Fruit fly (Drosophila melanogaster) whole organism, embryonic: ENCODE measurements around the gene dar1.

ENCODE experiments used
- ATbp ChIP-seq: fragments of 200-800 bp; sonication (Bioruptor generic); optimal IDR thresholded peaks from 2 replicates; lab custom pipeline; 2017; ENCODE audit warnings: missing biosample characterization, mild to moderate bottlenecking, missing genetic modification characterization, missing genetic modification reagents
- Atf-2 ChIP-seq: fragments of 200-800 bp; sonication (Bioruptor generic); optimal IDR thresholded peaks from 2 replicates; lab custom pipeline; 2016; ENCODE audit warnings: missing biosample characterization, missing genetic modification characterization
- Atf6 ChIP-seq: fragments of 200-800 bp; sonication (Bioruptor generic); IDR thresholded peaks from 2 replicates; pipeline ENCODE4 v1.3.6; 2022; ENCODE audit warnings: missing biosample characterization, missing genetic modification characterization
- CG1024 ChIP-seq: fragments of 200-800 bp; sonication (Bioruptor generic); IDR thresholded peaks from 2 replicates; pipeline ENCODE4 v1.3.6; 2022; ENCODE audit warnings: missing biosample characterization, missing genetic modification characterization
- CG14014 ChIP-seq: fragments of 200-800 bp; sonication (Bioruptor generic); IDR thresholded peaks from 2 replicates; pipeline ENCODE4 v1.3.6; 2022; ENCODE audit warnings: missing biosample characterization, missing genetic modification characterization
- CG14965 ChIP-seq: fragments of 200-800 bp; sonication (Bioruptor generic); optimal IDR thresholded peaks from 2 replicates; lab custom pipeline; 2016; ENCODE audit warnings: missing biosample characterization, missing genetic modification characterization, borderline replicate concordance
- CG15696 ChIP-seq: fragments of 200-800 bp; sonication (Bioruptor generic); optimal IDR thresholded peaks from 2 replicates; lab custom pipeline; 2019; ENCODE audit warnings: missing biosample characterization, mild to moderate bottlenecking, missing genetic modification characterization, moderate library complexity
- CG16813 ChIP-seq: fragments of 200-800 bp; sonication (Bioruptor generic); IDR thresholded peaks from 3 replicates; pipeline ENCODE4 v1.3.6; 2022; ENCODE audit warnings: missing biosample characterization, missing genetic modification characterization; ENCODE audit not compliant: partially characterized antibody
- CG16863 ChIP-seq: fragments of 200-800 bp; sonication (Bioruptor generic); optimal IDR thresholded peaks from 3 replicates; lab custom pipeline; 2016; ENCODE audit warnings: missing biosample characterization, missing genetic modification characterization
- CG17359 ChIP-seq: fragments of 200-800 bp; sonication (Bioruptor generic); optimal IDR thresholded peaks from 3 replicates; lab custom pipeline; 2018; ENCODE audit warnings: missing biosample characterization, mild to moderate bottlenecking, missing genetic modification characterization, moderate library complexity
- CG17802 ChIP-seq: fragments of 200-800 bp; sonication (Bioruptor generic); optimal IDR thresholded peaks from 2 replicates; lab custom pipeline; 2018; ENCODE audit warnings: missing biosample characterization, mild to moderate bottlenecking, missing genetic modification characterization, moderate library complexity
- CG18011 ChIP-seq: fragments of 200-800 bp; sonication (Bioruptor generic); optimal IDR thresholded peaks from 2 replicates; lab custom pipeline; 2017; ENCODE audit warnings: missing biosample characterization, missing genetic modification characterization, mild to moderate bottlenecking, moderate library complexity, missing genotype
- CG18764 ChIP-seq: fragments of 200-800 bp; sonication (Bioruptor generic); optimal IDR thresholded peaks from 3 replicates; lab custom pipeline; 2016; ENCODE audit warnings: missing biosample characterization, missing genetic modification characterization
- CG3065 ChIP-seq: fragments of 200-800 bp; sonication (Bioruptor generic); optimal IDR thresholded peaks from 2 replicates; lab custom pipeline; 2016; ENCODE audit warnings: missing biosample characterization, missing genetic modification characterization
- CG3163 ChIP-seq: fragments of 200-800 bp; sonication (Bioruptor generic); optimal IDR thresholded peaks from 3 replicates; lab custom pipeline; 2016; ENCODE audit warnings: missing biosample characterization, missing genetic modification characterization
- CG4282 ChIP-seq: fragments of 200-800 bp; sonication (Bioruptor generic); optimal IDR thresholded peaks from 2 replicates; lab custom pipeline; 2016; ENCODE audit warnings: missing biosample characterization, missing genetic modification characterization
- CG6272 ChIP-seq: fragments of 200-800 bp; sonication (Bioruptor generic); IDR thresholded peaks from 2 replicates; pipeline ENCODE4 v1.3.6; 2022; ENCODE audit warnings: missing biosample characterization, missing genetic modification characterization
- CG6683 ChIP-seq: fragments of 200-800 bp; sonication (Bioruptor generic); optimal IDR thresholded peaks from 2 replicates; lab custom pipeline; 2017; ENCODE audit warnings: missing biosample characterization, mild to moderate bottlenecking, missing genetic modification characterization, missing genetic modification reagents
- CG8281 ChIP-seq: fragments of 200-800 bp; sonication (Bioruptor generic); optimal IDR thresholded peaks from 2 replicates; lab custom pipeline; 2018; ENCODE audit warnings: missing biosample characterization, mild to moderate bottlenecking, missing genetic modification characterization, moderate library complexity
- CG8290 ChIP-seq, 3 experiments: fragments of 200-800 bp; sonication (Bioruptor generic); optimal IDR thresholded peaks; 2 replicates each; lab custom pipeline; 2016 to 2019; ENCODE audit warnings: missing biosample characterization in 3 of 3, missing genetic modification characterization in 3 of 3, mild to moderate bottlenecking in 2 of 3, moderate library complexity in 1 of 3
- CoRest ChIP-seq: fragments of 200-800 bp; sonication (Bioruptor generic); optimal IDR thresholded peaks from 3 replicates; lab custom pipeline; 2018; ENCODE audit warnings: missing biosample characterization, mild to moderate bottlenecking, missing genetic modification characterization, moderate library complexity
- Ets65A ChIP-seq: fragments of 200-800 bp; sonication (Bioruptor generic); peaks from one replicate; lab custom pipeline; 2016; ENCODE audit warnings: missing biosample characterization, missing genetic modification characterization
- Gug ChIP-seq: fragments of 200-800 bp; sonication (Bioruptor generic); IDR thresholded peaks from 4 replicates; pipeline ENCODE4 v1.3.6; 2022; ENCODE audit warnings: missing biosample characterization, missing genetic modification characterization
- Hey ChIP-seq: fragments of 200-800 bp; sonication (Bioruptor generic); optimal IDR thresholded peaks from 3 replicates; lab custom pipeline; 2018; ENCODE audit warnings: missing biosample characterization, mild to moderate bottlenecking, missing genetic modification characterization
- MTF-1 ChIP-seq: fragments of 200-800 bp; sonication (Bioruptor generic); optimal IDR thresholded peaks from 2 replicates; lab custom pipeline; 2018; ENCODE audit warnings: missing biosample characterization, mild to moderate bottlenecking, missing genetic modification characterization, borderline replicate concordance
- Optix ChIP-seq: fragments of 200-800 bp; sonication (Bioruptor generic); IDR thresholded peaks from 3 replicates; pipeline ENCODE4 v1.3.6; 2022; ENCODE audit warnings: missing biosample characterization, missing genetic modification characterization
- Scr ChIP-seq: fragments of 200-800 bp; sonication (Bioruptor generic); IDR thresholded peaks from 2 replicates; pipeline ENCODE4 v1.3.6; 2022; ENCODE audit warnings: missing biosample characterization, missing genetic modification characterization; ENCODE audit not compliant: partially characterized antibody
- Tbp ChIP-seq: fragments of >200 bp; optimal IDR thresholded peaks from 2 replicates; lab custom pipeline; 2018; ENCODE audit warnings: missing biosample characterization, missing genetic modification characterization
- Xbp1 ChIP-seq: fragments of 200-800 bp; sonication (Bioruptor generic); optimal IDR thresholded peaks from 3 replicates; lab custom pipeline; 2016; ENCODE audit warnings: missing biosample characterization, mild to moderate bottlenecking, missing genetic modification characterization
- amos ChIP-seq: fragments of 200-800 bp; sonication (Bioruptor generic); IDR thresholded peaks from 2 replicates; pipeline ENCODE4 v1.3.6; 2022; ENCODE audit warnings: missing biosample characterization, missing genetic modification characterization; ENCODE audit not compliant: partially characterized antibody
- bbx ChIP-seq: fragments of 200-800 bp; sonication (Bioruptor generic); IDR thresholded peaks from 2 replicates; pipeline ENCODE4 v1.3.6; 2022; ENCODE audit warnings: missing biosample characterization, missing genetic modification characterization; ENCODE audit not compliant: partially characterized antibody
- bsh ChIP-seq, 2 experiments: fragments of 200-800 bp; sonication (Bioruptor generic); optimal IDR thresholded peaks; 2 replicates each; lab custom pipeline; 2017 to 2018; ENCODE audit warnings: mild to moderate bottlenecking in 2 of 2, missing biosample characterization in 2 of 2, missing genetic modification characterization in 2 of 2, moderate library complexity in 1 of 2
- corto ChIP-seq: fragments of 200-800 bp; sonication (Bioruptor generic); optimal IDR thresholded peaks from 2 replicates; lab custom pipeline; 2016; ENCODE audit warnings: missing biosample characterization, mild to moderate bottlenecking, missing genetic modification characterization, moderate library complexity
- dmrt11E ChIP-seq: fragments of 200-800 bp; sonication (Bioruptor generic); optimal IDR thresholded peaks from 3 replicates; lab custom pipeline; 2018; ENCODE audit warnings: missing biosample characterization, mild to moderate bottlenecking, missing genetic modification characterization, moderate library complexity
- exex ChIP-seq: fragments of 200-800 bp; sonication (Bioruptor generic); optimal IDR thresholded peaks from 4 replicates; lab custom pipeline; 2018; ENCODE audit warnings: missing biosample characterization, mild to moderate bottlenecking, missing genetic modification characterization, moderate library complexity
- gt ChIP-seq: fragments of 200-800 bp; sonication (Bioruptor generic); IDR thresholded peaks from 2 replicates; pipeline ENCODE4 v1.3.6; 2022; ENCODE audit warnings: missing biosample characterization, missing genetic modification characterization
- hbn ChIP-seq: fragments of 200-800 bp; sonication (Bioruptor generic); IDR thresholded peaks from 2 replicates; pipeline ENCODE4 v1.3.6; 2022; ENCODE audit warnings: missing biosample characterization, missing genetic modification characterization; ENCODE audit not compliant: partially characterized antibody
- lmd ChIP-seq: fragments of 200-800 bp; sonication (Bioruptor generic); IDR thresholded peaks from 2 replicates; pipeline ENCODE4 v1.3.6; 2022; ENCODE audit warnings: missing biosample characterization, missing genetic modification characterization
- peb ChIP-seq: fragments of 200-800 bp; sonication (Bioruptor generic); IDR thresholded peaks from 2 replicates; pipeline ENCODE4 v1.3.6; 2022; ENCODE audit warnings: missing biosample characterization, missing genetic modification characterization
- pita ChIP-seq: fragments of 200-800 bp; sonication (Bioruptor generic); optimal IDR thresholded peaks from 2 replicates; lab custom pipeline; 2017; ENCODE audit warnings: missing biosample characterization, mild to moderate bottlenecking, missing genetic modification characterization
- pros ChIP-seq: fragments of 200-800 bp; sonication (Bioruptor generic); optimal IDR thresholded peaks from 3 replicates; lab custom pipeline; 2019; ENCODE audit warnings: missing biosample characterization, mild to moderate bottlenecking, missing genetic modification characterization, moderate library complexity
- pum ChIP-seq: fragments of 200-800 bp; sonication (Bioruptor generic); optimal IDR thresholded peaks from 2 replicates; lab custom pipeline; 2016; ENCODE audit warnings: missing biosample characterization, missing genetic modification characterization
- repo ChIP-seq: fragments of 200-800 bp; sonication (Bioruptor generic); optimal IDR thresholded peaks from 2 replicates; lab custom pipeline; 2016; ENCODE audit warnings: missing biosample characterization, missing genetic modification characterization
- slbo ChIP-seq: fragments of 200-800 bp; sonication (Bioruptor generic); IDR thresholded peaks from 2 replicates; pipeline ENCODE4 v1.3.6; 2022; ENCODE audit warnings: missing biosample characterization, missing genetic modification characterization
- slou ChIP-seq: fragments of 200-800 bp; sonication (Bioruptor generic); optimal IDR thresholded peaks from 3 replicates; lab custom pipeline; 2016; ENCODE audit warnings: missing biosample characterization, missing genetic modification characterization
- stc ChIP-seq: fragments of 200-800 bp; sonication (Bioruptor generic); IDR thresholded peaks from 2 replicates; pipeline ENCODE4 v1.3.6; 2022; ENCODE audit warnings: missing biosample characterization, missing genetic modification characterization
- tna ChIP-seq: fragments of 200-800 bp; sonication (Bioruptor generic); IDR thresholded peaks from 2 replicates; pipeline ENCODE4 v1.3.6; 2022; ENCODE audit warnings: missing biosample characterization, missing genetic modification characterization; ENCODE audit not compliant: partially characterized antibody
- trem ChIP-seq: fragments of 200-800 bp; optimal IDR thresholded peaks from 3 replicates; lab custom pipeline; 2019; ENCODE audit warnings: missing biosample characterization, mild to moderate bottlenecking, missing genetic modification characterization, moderate library complexity
- tx ChIP-seq: fragments of 200-800 bp; sonication (Bioruptor generic); optimal IDR thresholded peaks from 2 replicates; lab custom pipeline; 2016; ENCODE audit warnings: missing biosample characterization, missing genetic modification characterization

The dar1 gene

DNA sequence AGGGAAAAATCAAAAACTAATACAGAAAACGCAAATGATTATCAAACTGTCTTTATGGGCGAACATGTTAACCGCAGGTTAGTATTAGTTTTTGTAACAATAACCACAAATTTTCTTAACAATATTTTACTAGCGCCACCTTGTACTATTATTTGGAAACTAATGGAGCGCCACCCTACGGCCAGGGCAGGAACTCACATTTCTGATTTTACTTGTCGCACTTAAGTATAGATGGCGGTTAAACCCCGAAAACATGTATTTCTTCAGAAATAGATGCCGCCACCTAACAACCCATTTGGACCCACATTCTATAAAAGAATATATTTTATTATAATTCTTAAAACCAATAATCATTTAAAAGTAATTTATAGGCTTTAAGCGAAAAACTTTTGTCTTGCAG, 9.8 kb upstream of the dar1 start (continued):
- TF ChIP-seq Ets65A (GFP tag; lab: Kevin White, UChicago) (peak; percentile 97), bsh (GFP tag; optimal IDR thresholded peaks at IDR 0.05; lab: Kevin White, UChicago) (peak in 1 of 2 experiments; percentile 75), CG14965 (peak; percentile 46), pum (GFP tag; lab: Kevin White, UChicago) (peak; percentile 82), exex (tag; lab: Kevin White, UChicago) (no peak), CG16863 (GFP tag; lab: Kevin White, UChicago) (peak; percentile 81), CG18011 (GFP tag; lab: Kevin White, UChicago) (no peak), CG8281 (no peak), gt (GFP tag; lab: Robert Waterston, UW) (no peak; the same call in 1 of the 2 replicates), CG18764 (GFP tag; lab: Kevin White, UChicago) (peak; percentile 74), hbn (GFP tag; lab: Robert Waterston, UW) (no peak), CG6272 (GFP tag; lab: Robert Waterston, UW) (peak; percentile 59), CG4282 (peak; percentile 25), tna (GFP tag; lab: Robert Waterston, UW) (no peak), CG16813 (GFP tag; lab: Robert Waterston, UW) (no peak), peb (GFP tag; lab: Robert Waterston, UW) (peak; percentile 59; the same call in 1 of the 2 replicates), CG3163 (GFP tag; lab: Kevin White, UChicago) (peak; percentile 61), CoRest (tag; lab: Kevin White, UChicago) (peak; percentile 84), amos (GFP tag; lab: Robert Waterston, UW) (peak; percentile 47; the same call in 1 of the 2 replicates), CG3065 (GFP tag; lab: Kevin White, UChicago) (peak; percentile 68), bbx (peak; percentile 73), CG17802 (tag; lab: Kevin White, UChicago) (peak; percentile 54), Xbp1 (GFP tag; lab: Kevin White, UChicago) (peak; percentile 95), lmd (GFP tag; lab: Robert Waterston, UW) (peak; percentile 88), Atf6 (GFP tag; lab: Robert Waterston, UW) (no peak), CG14014 (GFP tag; lab: Robert Waterston, UW) (peak; percentile 68), stc (GFP tag; lab: Robert Waterston, UW) (0 out of 2 replicates have a peak, but pooled peaks have one; percentile 17), CG8290 (GFP tag; optimal IDR thresholded peaks at IDR 0.05; lab: Kevin White, UChicago) (peak; percentile 78), CG8290 (tag; optimal IDR thresholded peaks at IDR 0.05; lab: Kevin White, UChicago) (peak in 1 of 2 experiments; percentile 86), CG15696 (tag; lab: Kevin White, UChicago) (peak; percentile 93), corto (no peak), pita (peak; percentile 49), trem (tag; lab: Kevin White, UChicago) (peak; percentile 57), CG1024 (GFP tag; lab: Robert Waterston, UW) (peak; percentile 73), Tbp (GFP tag; lab: Kevin White, UChicago) (no peak), Optix (GFP tag; lab: Robert Waterston, UW) (peak; percentile 72), ATbp (GFP tag; lab: Kevin White, UChicago) (peak; percentile 51), slbo (peak; percentile 92), MTF-1 (GFP tag; lab: Kevin White, UChicago) (peak; percentile 86), slou (GFP tag; lab: Kevin White, UChicago) (peak; percentile 42), tx (GFP tag; lab: Kevin White, UChicago) (peak; percentile 53), Scr (GFP tag; lab: Robert Waterston, UW) (peak; percentile 26; the same call in 1 of the 2 replicates), CG6683 (no peak), Hey (tag; lab: Kevin White, UChicago) (no peak), Atf-2 (GFP tag; lab: Kevin White, UChicago) (peak; percentile 79), CG17359 (tag; lab: Kevin White, UChicago) (peak; percentile 83), pros (GFP tag; lab: Kevin White, UChicago) (no peak), dmrt11E (tag; lab: Kevin White, UChicago) (peak; percentile 73), Gug (peak; percentile 82), repo (peak; percentile 19)
